Worm (Caenorhabditis elegans) whole organism, midembryonic: ENCODE measurements around the gene C35B1.5.

Experiments
- T22C8.4 ChIP-seq: fragments of 200-800 bp; sonication (Bioruptor generic); IDR thresholded peaks from 2 replicates; pipeline ENCODE4 v1.3.6; 2022; ENCODE audit warnings: missing genetic modification characterization, missing compliant biosample characterization
- cog-1 ChIP-seq: sonication (generic microtip); optimal IDR thresholded peaks from 2 replicates; lab custom pipeline; 2016; ENCODE audit warnings: missing genetic modification characterization, missing compliant biosample characterization
- flt-1 ChIP-seq: fragments of 200-800 bp; sonication (Bioruptor generic); IDR thresholded peaks from 2 replicates; pipeline ENCODE4 v1.3.6; 2022; ENCODE audit warnings: missing genetic modification characterization, missing compliant biosample characterization
- klf-2 ChIP-seq: fragments of 200-800 bp; sonication (Bioruptor generic); conservative IDR thresholded peaks from 2 replicates; pipeline ENCODE4 v1.3.6; 2022; ENCODE audit warnings: missing genetic modification reagents, missing genetic modification characterization, missing compliant biosample characterization
- med-1 ChIP-seq: sonication (generic microtip); optimal IDR thresholded peaks from 2 replicates; lab custom pipeline; 2017; ENCODE audit warnings: missing genetic modification characterization, mild to moderate bottlenecking, missing compliant biosample characterization, antibody characterized with exemption, missing genetic modification reagents; ENCODE audit not compliant: insufficient read depth
- ref-1 ChIP-seq: fragments of 200-800 bp; sonication (Bioruptor generic); conservative IDR thresholded peaks from 2 replicates; pipeline ENCODE4 v1.3.6; 2022; ENCODE audit warnings: missing genetic modification reagents, missing genetic modification characterization, missing compliant biosample characterization
- tab-1 ChIP-seq: fragments of 200-800 bp; sonication (Bioruptor generic); IDR thresholded peaks from 2 replicates; pipeline ENCODE4 v1.3.6; 2022; ENCODE audit warnings: missing genetic modification characterization, missing compliant biosample characterization
- ztf-23 ChIP-seq: fragments of 200-800 bp; sonication (Bioruptor generic); IDR thresholded peaks from 2 replicates; pipeline ENCODE4 v1.3.6; 2022; ENCODE audit warnings: missing genetic modification reagents, missing genetic modification characterization, missing compliant biosample characterization
- ztf-29 ChIP-seq: fragments of 200-800 bp; sonication (Bioruptor generic); IDR thresholded peaks from 2 replicates; pipeline ENCODE4 v1.3.6; 2022; ENCODE audit warnings: missing genetic modification reagents, missing genetic modification characterization, missing compliant biosample characterization

Gene C35B1.5

DNA sequence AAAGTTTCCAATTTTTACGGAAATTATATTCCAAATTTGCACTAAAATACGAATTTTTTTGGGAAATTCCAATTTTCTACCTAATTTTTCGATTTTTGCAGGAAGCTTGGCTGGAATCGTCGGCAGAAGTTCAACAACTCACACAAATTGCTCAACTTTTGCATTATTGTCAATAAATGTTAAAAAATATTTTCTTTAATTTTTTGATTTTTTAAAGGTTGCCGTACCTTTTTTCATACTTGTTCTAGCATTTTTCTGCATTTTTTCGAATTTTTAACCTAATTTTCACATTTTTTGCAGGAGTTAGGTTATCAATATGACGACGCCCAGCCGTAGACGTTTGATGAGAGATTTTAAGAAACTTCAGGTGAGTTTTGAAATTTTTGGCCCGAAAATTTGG, 18.7 kb upstream of the C35B1.5 start, which contains the start of gene ubc-1:
Gene ubc-1, plus strand, starts transcription at position 301 of the 400 bp plus-strand sequence.
- no peak for TF ChIP-seq tab-1
- no peak for TF ChIP-seq ztf-23 (GFP tag; lab: Robert Waterston, UW)
- no peak for TF ChIP-seq T22C8.4 (GFP tag; lab: Robert Waterston, UW)
- no peak for TF ChIP-seq flt-1 (GFP tag; lab: Robert Waterston, UW)
- TF ChIP-seq ztf-29 (GFP tag; lab: Robert Waterston, UW) = no peak
- TF ChIP-seq cog-1 (tag; lab: Kevin White, UChicago) = no peak
- TF ChIP-seq med-1 (GFP tag; lab: Kevin White, UChicago) = no peak
- TF ChIP-seq ref-1 (GFP tag; lab: Robert Waterston, UW) = no peak
- TF ChIP-seq klf-2 = no peak

DNA sequence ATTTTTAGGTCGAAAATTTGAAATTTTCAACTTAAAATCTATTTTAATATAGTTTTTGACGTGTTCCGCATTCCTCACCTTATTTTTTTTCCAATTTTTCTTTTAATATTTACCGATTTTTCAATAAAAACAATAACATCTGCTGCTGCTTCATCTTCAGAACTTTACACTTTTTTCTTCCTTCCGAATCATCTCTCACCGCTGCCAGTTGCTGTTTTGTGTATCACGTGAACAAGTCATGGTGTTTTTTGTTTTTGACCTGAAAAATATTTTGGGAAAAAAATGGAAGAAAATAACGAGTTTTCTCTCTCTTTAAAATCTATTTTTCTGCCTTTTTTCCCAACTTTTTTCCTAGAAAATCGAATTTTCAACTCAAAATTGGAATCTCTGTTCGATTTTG, 15.8 kb upstream of the C35B1.5 start:
- no peak for TF ChIP-seq cog-1 (tag; lab: Kevin White, UChicago)
- TF ChIP-seq T22C8.4 (GFP tag; lab: Robert Waterston, UW) = no peak
- no peak for TF ChIP-seq ref-1 (GFP tag; lab: Robert Waterston, UW)
- TF ChIP-seq ztf-23 (GFP tag; lab: Robert Waterston, UW) = no peak
- no peak for TF ChIP-seq med-1 (GFP tag; lab: Kevin White, UChicago)
- TF ChIP-seq ztf-29 (GFP tag; lab: Robert Waterston, UW) = no peak

DNA sequence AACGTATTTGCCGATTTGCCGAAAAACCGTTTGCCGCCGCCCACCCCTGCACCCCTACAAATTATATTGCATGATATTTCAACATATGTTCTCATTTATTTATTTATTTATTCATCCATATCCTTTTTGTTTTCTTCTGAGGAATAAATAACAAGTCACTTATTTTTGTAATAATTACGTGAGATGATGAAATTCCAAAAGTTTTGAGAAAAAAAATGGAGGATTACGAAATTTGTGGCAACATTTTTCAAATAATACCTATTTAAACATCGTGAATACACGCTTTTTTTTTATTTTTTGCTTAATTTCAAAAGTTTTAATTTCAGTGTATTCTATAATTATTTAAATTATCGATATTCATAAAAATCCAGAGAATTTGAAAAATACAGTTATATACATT, 12.9 kb upstream of the C35B1.5 start:
- TF ChIP-seq ztf-29 (GFP tag; lab: Robert Waterston, UW) = no peak

DNA sequence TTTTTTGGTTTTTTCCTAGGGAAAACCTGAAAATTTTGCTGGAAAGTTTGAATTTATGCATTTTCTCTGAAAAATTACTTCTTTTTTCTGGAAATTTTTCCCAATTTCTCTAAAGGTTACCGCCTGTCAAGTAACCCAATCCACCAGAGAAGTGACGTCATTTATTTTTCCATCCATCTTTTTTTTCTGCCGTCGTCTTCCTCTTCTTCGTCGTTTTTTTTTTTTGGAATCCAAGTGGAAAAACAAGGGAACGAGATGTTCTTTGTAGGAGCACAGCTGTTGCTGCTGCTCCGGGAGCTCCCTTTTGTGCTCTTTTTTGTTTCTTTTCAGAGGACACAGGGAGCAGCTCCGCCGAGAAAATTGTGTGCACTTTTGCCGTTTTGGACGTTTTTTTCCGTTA, 10.4 kb upstream of the C35B1.5 start:
- TF ChIP-seq klf-2 = no peak
- no peak for TF ChIP-seq tab-1
- no peak for TF ChIP-seq ztf-23 (GFP tag; lab: Robert Waterston, UW)

DNA sequence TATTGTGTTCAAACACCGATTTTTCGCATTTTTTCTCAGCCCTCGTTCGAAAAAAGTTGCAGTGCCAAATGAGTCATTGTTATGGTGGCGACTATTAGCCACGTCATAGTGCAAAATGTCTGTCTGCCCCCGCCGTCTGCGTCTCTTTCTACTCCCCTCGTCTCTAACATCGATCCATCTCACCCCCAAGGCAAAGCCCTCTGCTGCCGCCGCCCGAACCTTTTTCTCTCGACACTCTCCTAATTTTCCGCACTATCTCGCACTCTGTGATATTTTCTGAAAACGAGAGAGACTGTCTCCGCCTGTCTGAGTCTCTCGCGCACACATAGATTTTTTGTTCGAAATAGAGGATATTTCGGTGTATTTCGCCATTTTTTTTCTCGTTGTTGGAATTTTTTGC, 9.1 kb upstream of the C35B1.5 start:
- peak; percentile 73; the same call in 1 of the 2 replicates for TF ChIP-seq T22C8.4 (GFP tag; lab: Robert Waterston, UW)
- TF ChIP-seq ztf-29 (GFP tag; lab: Robert Waterston, UW) = peak; percentile 85
- TF ChIP-seq ztf-23 (GFP tag; lab: Robert Waterston, UW) = no peak

DNA sequence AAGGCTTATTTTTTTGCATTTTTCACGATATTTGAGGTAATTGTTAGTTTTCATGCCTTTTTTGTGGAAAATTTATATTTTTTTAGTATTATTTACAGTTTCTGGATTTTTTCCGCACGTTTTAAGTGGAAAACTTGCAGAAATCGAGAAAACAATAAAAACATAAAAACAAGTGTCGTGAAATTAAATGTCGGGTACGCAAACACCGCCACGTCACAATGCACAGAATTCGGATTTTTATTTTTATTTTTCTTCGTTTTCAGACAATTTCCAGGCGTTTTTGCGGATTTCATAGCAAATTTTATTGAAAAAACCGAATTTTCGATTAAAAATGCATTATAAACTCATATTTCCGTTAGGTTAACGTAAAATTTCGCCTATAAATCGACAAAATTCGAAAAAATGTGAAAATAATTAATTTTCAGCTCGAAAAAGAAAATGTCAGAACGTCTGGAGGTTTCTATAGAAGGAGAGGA, 1.8 kb upstream of the C35B1.5 start, which contains the start of gene C35B1.2:
Gene C35B1.2, plus strand, starts transcription at position 426 of the 476 bp plus-strand sequence.
- TF ChIP-seq cog-1 (tag; lab: Kevin White, UChicago) (no peak), T22C8.4 (GFP tag; lab: Robert Waterston, UW) (no peak), klf-2 (no peak), ztf-23 (GFP tag; lab: Robert Waterston, UW) (no peak), ztf-29 (GFP tag; lab: Robert Waterston, UW) (no peak), ref-1 (GFP tag; lab: Robert Waterston, UW) (no peak), med-1 (GFP tag; lab: Kevin White, UChicago) (no peak), flt-1 (GFP tag; lab: Robert Waterston, UW) (no peak), tab-1 (no peak)

DNA sequence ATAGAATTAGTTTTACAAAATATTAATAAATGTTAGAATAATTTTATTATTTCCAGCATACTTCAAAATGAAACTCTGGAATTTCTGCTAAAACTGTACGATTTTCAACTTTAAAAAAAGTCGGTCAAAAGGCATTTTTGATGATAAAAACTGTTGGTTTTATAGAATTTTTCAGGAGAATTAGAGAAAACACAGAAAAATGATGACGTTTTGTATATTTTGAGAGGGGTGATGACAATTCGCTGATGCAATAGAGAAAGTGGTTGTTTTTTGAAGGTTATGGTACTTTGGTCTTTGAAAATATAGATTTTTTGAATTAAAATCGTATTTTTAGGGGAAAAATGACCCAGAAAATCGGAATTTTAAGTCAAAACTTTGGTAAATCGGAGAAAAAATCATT, 1.0 kb upstream of the C35B1.5 start:
- TF ChIP-seq ref-1 (GFP tag; lab: Robert Waterston, UW) (no peak), ztf-23 (GFP tag; lab: Robert Waterston, UW) (no peak), klf-2 (no peak), ztf-29 (GFP tag; lab: Robert Waterston, UW) (no peak), cog-1 (tag; lab: Kevin White, UChicago) (no peak), flt-1 (GFP tag; lab: Robert Waterston, UW) (no peak), tab-1 (no peak), T22C8.4 (GFP tag; lab: Robert Waterston, UW) (no peak), med-1 (GFP tag; lab: Kevin White, UChicago) (no peak)

DNA sequence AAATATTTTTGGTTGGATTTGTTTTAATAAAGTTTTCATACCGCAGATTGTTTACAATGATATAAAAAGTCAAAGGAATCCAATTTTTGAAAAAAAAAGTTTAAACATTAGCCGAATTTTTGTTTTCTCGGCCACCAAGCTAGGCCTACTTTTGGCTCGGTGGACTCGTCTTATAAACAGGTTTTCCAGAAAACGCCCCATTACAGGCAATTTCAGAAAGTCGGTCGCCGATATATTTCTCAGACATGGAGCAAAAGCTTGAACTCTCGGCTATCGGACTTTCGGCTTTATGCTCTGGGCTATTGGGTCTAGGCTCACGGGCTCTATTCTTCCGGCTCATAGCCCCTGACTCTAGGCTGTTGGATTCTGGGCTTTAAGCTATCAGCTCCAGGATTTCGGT, 915 bp downstream of the C35B1.5 start:
- no peak for TF ChIP-seq ztf-29 (GFP tag; lab: Robert Waterston, UW)
- no peak for TF ChIP-seq tab-1
- no peak for TF ChIP-seq klf-2
- no peak for TF ChIP-seq ref-1 (GFP tag; lab: Robert Waterston, UW)
- TF ChIP-seq T22C8.4 (GFP tag; lab: Robert Waterston, UW) = no peak
- TF ChIP-seq flt-1 (GFP tag; lab: Robert Waterston, UW) = no peak
- no peak for TF ChIP-seq med-1 (GFP tag; lab: Kevin White, UChicago)
- TF ChIP-seq ztf-23 (GFP tag; lab: Robert Waterston, UW) = no peak
- no peak for TF ChIP-seq cog-1 (tag; lab: Kevin White, UChicago)

DNA sequence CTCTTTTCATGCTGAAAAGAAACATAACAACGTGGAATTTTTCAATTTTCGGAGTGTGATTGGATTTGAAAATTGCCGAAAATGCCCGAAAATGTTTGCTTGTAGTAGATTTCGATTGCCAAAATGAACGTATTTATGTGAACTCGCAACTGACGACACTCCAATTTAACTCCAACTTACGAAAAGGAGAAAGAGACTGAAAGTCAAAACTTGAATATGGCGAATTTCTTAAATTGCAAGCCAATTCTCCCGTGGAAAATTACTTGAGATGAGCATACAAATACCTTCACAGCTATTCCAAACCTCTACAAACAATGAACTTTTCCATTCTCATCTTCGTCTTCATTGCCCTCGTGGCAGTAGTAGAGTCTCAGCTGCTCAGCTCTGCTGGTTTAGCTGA, 1.4 kb downstream of the C35B1.5 start:
- TF ChIP-seq T22C8.4 (GFP tag; lab: Robert Waterston, UW) (no peak), cog-1 (tag; lab: Kevin White, UChicago) (no peak), tab-1 (no peak), flt-1 (GFP tag; lab: Robert Waterston, UW) (no peak), ref-1 (GFP tag; lab: Robert Waterston, UW) (no peak)

DNA sequence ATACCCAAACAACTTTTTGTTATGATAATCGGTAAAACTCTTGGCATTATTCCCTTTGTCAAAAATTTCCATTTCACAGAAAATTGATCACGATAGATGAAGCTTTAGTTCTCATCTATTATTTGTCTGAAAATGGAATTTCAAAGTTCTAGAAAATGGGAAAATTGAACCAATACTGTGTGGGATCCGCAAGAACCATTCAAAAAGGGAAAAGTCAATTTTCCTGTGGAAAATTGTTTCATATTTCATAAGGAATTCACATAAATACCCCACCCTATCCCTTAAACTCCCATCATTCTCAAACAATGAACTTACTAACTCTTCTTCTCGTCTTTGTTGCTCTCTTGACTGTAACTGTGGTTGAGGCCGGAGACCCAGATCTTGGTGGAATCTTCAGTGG, 3.2 kb downstream of the C35B1.5 start, which contains the start of the genes C35B1.9 and C35B1.3:
Gene C35B1.9, minus strand, starts transcription at position 101 of the 400 bp plus-strand sequence.
Gene C35B1.3, plus strand, starts transcription at position 306 of the 400 bp plus-strand sequence.
- TF ChIP-seq klf-2 = no peak

DNA sequence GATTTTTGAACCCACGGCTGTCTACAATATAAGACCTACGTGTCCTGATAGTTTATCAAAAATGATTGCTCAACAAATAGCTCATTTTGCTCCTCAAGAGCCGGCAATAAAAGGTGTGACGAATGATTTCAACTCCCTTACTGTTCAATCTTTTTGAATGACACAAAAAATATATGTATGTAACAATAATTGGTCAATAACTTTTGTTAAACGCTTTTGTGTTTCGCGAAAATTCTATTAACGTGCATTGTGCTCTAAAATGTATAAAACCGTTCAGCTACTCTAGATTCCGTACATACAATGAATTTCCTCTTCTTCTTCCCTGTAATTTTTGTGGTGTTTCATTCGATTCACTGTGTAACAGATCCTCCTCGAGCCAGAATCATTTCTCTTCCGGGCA, 4.5 kb downstream of the C35B1.5 start, which contains the start of gene C35B1.4:
Gene C35B1.4, plus strand, starts transcription at position 301 of the 400 bp plus-strand sequence.
- no peak for TF ChIP-seq med-1 (GFP tag; lab: Kevin White, UChicago)
- TF ChIP-seq T22C8.4 (GFP tag; lab: Robert Waterston, UW) = no peak
- TF ChIP-seq tab-1 = no peak
- TF ChIP-seq flt-1 (GFP tag; lab: Robert Waterston, UW) = no peak
- TF ChIP-seq ztf-29 (GFP tag; lab: Robert Waterston, UW) = no peak
- no peak for TF ChIP-seq ztf-23 (GFP tag; lab: Robert Waterston, UW)
- no peak for TF ChIP-seq klf-2
